Worm (Caenorhabditis elegans) whole organism, late embryonic: Measurements from ENCODE around the gene cal-1.

Experiments
- ama-1 ChIP-seq: fragments of 150-350 bp; optimal IDR thresholded peaks from 2 replicates; lab custom pipeline; 2014
- dmd-4 ChIP-seq: sonication (generic microtip); optimal IDR thresholded peaks from 2 replicates; lab custom pipeline; 2016; ENCODE audit warnings: borderline replicate concordance, missing genetic modification characterization, missing compliant biosample characterization
- fkh-10 ChIP-seq: fragments of 150-350 bp; optimal IDR thresholded peaks from 2 replicates; lab custom pipeline; 2014; ENCODE audit warnings: missing biosample characterization, missing genetic modification reagents, missing genetic modification characterization
- hlh-30 ChIP-seq: sonication (generic microtip); optimal IDR thresholded peaks from 2 replicates; lab custom pipeline; 2017; ENCODE audit warnings: antibody characterized with exemption, missing genetic modification characterization, missing compliant biosample characterization; ENCODE audit not compliant: insufficient read depth
- nhr-11 ChIP-seq: fragments of 150-350 bp; optimal IDR thresholded peaks from 2 replicates; lab custom pipeline; 2014; ENCODE audit warnings: missing biosample characterization, missing genetic modification characterization
- pha-4 ChIP-seq: fragments of 150-350 bp; optimal IDR thresholded peaks from 2 replicates; lab custom pipeline; 2018; ENCODE audit warnings: missing biosample characterization, missing genetic modification reagents, missing genetic modification characterization
- zip-5 ChIP-seq: sonication (generic microtip); optimal IDR thresholded peaks from 2 replicates; lab custom pipeline; 2016; ENCODE audit warnings: missing genetic modification characterization, missing compliant biosample characterization

ce11 chrV:12465399-12465798, 51.6 kb downstream of the cal-1 start:
- TF ChIP-seq fkh-10 (GFP tag; lab: Kevin White, UChicago) (peak; percentile 3), ama-1 (no peak), nhr-11 (no peak), hlh-30 (tag; lab: Kevin White, UChicago) (no peak), dmd-4 (tag; lab: Kevin White, UChicago) (no peak), zip-5 (no peak), pha-4 (no peak)
